Fruit fly (Drosophila melanogaster): Measurements from ENCODE around the gene lost.

Gene lost

DNA sequence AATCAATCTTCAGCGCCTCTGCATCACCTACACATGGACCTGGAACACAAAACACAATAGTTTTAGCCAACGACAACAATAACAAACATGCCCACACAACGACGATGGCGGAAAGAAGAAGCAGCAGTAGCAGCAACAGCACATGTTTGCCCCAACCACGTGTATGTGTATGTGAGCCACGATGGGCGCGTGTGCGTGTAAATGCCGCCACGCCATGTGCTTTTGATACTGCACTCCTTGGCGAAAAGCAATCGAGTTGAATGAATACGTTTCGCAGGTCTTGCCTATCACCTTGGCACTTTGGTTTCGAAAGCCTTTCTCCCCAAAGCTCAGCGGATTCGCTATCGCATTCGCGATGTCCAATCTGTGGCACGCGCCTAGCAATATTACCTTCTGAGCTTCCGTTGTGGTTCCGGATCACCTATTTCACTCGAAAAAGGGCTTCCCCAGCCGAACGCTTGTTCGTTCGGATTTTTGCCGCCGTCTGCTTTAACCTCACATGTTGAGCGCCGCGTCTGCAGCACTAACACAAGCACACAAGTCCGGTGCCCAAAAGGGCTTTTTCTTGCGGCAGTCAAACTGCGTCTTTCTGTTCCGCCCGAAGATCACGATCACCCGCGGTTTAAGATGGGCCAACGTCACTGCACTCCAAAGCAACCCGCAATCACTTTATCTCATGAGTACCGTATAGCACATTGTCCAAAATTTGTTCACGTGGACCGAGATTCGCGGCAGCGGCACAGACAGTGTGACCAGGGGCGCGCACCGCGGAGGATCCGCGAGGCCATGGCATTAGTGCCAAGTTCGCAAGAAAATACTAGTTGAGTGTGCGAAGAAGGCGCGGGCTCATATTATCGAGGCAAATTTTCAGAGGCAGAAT is 25.9 kb downstream of the lost start, which contains the start of gene srl (continued):
- TF ChIP-seq CG17385 (GFP tag; optimal IDR thresholded peaks at IDR 0.05) = peak; percentile 95

DNA sequence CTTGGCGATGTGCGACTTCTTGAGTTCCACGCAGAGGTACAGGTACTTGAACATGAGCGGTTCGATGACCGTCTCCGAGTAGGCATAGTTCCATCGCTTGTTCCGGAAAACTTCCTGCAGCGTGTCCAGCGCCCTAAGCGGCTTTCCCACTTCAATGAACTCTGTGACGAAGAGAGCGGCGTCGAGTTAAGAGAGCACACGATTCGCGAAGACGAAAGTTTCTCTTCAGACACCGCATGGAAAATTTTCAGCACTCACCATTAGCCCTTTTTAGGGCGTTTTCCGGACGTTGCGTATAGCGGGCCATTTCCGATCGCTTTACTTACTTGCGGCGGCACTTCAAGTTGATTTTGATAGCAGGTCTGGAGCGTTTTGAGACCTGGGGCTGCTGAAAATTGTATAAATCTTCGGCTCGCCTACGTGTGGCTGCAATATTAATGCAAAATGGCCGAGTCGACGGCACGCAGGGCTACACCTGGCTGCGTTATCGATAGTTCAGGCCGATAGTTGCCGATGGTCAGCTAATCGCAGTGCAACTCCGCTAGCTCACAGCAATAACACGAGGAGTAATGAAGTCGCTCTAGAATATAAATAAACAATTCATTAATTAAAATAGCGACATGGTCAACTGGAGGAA is 30.7 kb downstream of the lost start, which contains the start of the genes eIF3a and CG1074:
eIF3a (minus strand) TSS at position 455 of the 637 bp plus-strand sequence.
CG1074 (plus strand) TSS at position 525 of the 637 bp plus-strand sequence.
- TF ChIP-seq Fer1 (GFP tag; optimal IDR thresholded peaks at IDR 0.05) (peak; percentile 82), CG10267 (tag; optimal IDR thresholded peaks at IDR 0.05) (peak; percentile 69), unpg (GFP tag; optimal IDR thresholded peaks at IDR 0.05) (no peak), H15 (GFP tag; IDR thresholded peaks at IDR 0.05) (peak; percentile 50; the same call in 2 of the 3 replicates), Lhr (GFP tag; optimal IDR thresholded peaks at IDR 0.05) (peak; percentile 68), HmgZ (tag; optimal IDR thresholded peaks at IDR 0.05) (peak; percentile 87), CG9797 (GFP tag; optimal IDR thresholded peaks at IDR 0.05) (peak; percentile 73), gsb-n (tag; optimal IDR thresholded peaks at IDR 0.05) (no peak), CG3281 (GFP tag; optimal IDR thresholded peaks at IDR 0.05) (peak; percentile 78), trem (tag; optimal IDR thresholded peaks at IDR 0.05) (peak; percentile 83), HLH54F (GFP tag; optimal IDR thresholded peaks at IDR 0.05) (peak; percentile 61), CG17186 (GFP tag; optimal IDR thresholded peaks at IDR 0.05) (peak; percentile 90), CG32767 (GFP tag; IDR thresholded peaks at IDR 0.05) (peak; percentile 62; the same call in 1 of the 2 replicates), CG13287 (GFP tag; IDR thresholded peaks at IDR 0.05; ENCODE audit: partially characterized antibody) (peak; percentile 97), nmo (GFP tag; optimal IDR thresholded peaks at IDR 0.05) (peak; percentile 77), C15 (GFP tag; IDR thresholded peaks at IDR 0.05) (0 out of 3 replicates have a peak, but pooled peaks have one; percentile 40), CG5245 (GFP tag; optimal IDR thresholded peaks at IDR 0.05) (peak; percentile 35), CG17912 (GFP tag; optimal IDR thresholded peaks at IDR 0.05) (peak; percentile 75), CG3163 (GFP tag; optimal IDR thresholded peaks at IDR 0.05) (peak; percentile 99), E2f2 (GFP tag; IDR thresholded peaks at IDR 0.05) (peak; percentile 66), usp (GFP tag; optimal IDR thresholded peaks at IDR 0.05) (no peak), Blimp-1 (GFP tag; optimal IDR thresholded peaks at IDR 0.05) (no peak), CG6272 (GFP tag; IDR thresholded peaks at IDR 0.05) (peak; percentile 54), hbn (GFP tag; IDR thresholded peaks at IDR 0.05; ENCODE audit: partially characterized antibody) (peak; percentile 91), lov (optimal IDR thresholded peaks at IDR 0.05) (no peak), lov (GFP tag; IDR thresholded peaks at IDR 0.05) (peak; percentile 59; the same call in 1 of the 3 replicates), scrt (GFP tag; optimal IDR thresholded peaks at IDR 0.05) (peak; percentile 50), ttk (GFP tag; IDR thresholded peaks at IDR 0.05) (no peak), pros (GFP tag; optimal IDR thresholded peaks at IDR 0.05) (peak; percentile 16), cg (GFP tag; optimal IDR thresholded peaks at IDR 0.05) (peak; percentile 9), CG1603 (tag; optimal IDR thresholded peaks at IDR 0.05) (peak; percentile 91), Camta (GFP tag; optimal IDR thresholded peaks at IDR 0.05) (peak; percentile 55), Hr51 (GFP tag; optimal IDR thresholded peaks at IDR 0.05) (peak in 1 of 2 experiments; percentile 72), CG14441 (GFP tag; IDR thresholded peaks at IDR 0.05) (peak; percentile 55; the same call in 1 of the 2 replicates), az2 (GFP tag; optimal IDR thresholded peaks at IDR 0.05) (peak; percentile 30), Sox102F (GFP tag; optimal IDR thresholded peaks at IDR 0.05) (no peak), CG10209 (GFP tag; optimal IDR thresholded peaks at IDR 0.05) (peak; percentile 29), org-1 (GFP tag; optimal IDR thresholded peaks at IDR 0.05) (no peak), eyg (GFP tag; optimal IDR thresholded peaks at IDR 0.05) (peak; percentile 45), CG10431 (GFP tag; optimal IDR thresholded peaks at IDR 0.05) (peak; percentile 67), sima (GFP tag; optimal IDR thresholded peaks at IDR 0.05) (peak; percentile 8), CG7372 (GFP tag; IDR thresholded peaks at IDR 0.05) (peak; percentile 60), CG8924 (tag; optimal IDR thresholded peaks at IDR 0.05) (peak; percentile 83), CG18476 (GFP tag; optimal IDR thresholded peaks at IDR 0.05) (peak; percentile 7)

All from whole organism, embryonic.